Fruit fly (Drosophila melanogaster): ENCODE measurements around the gene robo2.

Gene robo2

DNA sequence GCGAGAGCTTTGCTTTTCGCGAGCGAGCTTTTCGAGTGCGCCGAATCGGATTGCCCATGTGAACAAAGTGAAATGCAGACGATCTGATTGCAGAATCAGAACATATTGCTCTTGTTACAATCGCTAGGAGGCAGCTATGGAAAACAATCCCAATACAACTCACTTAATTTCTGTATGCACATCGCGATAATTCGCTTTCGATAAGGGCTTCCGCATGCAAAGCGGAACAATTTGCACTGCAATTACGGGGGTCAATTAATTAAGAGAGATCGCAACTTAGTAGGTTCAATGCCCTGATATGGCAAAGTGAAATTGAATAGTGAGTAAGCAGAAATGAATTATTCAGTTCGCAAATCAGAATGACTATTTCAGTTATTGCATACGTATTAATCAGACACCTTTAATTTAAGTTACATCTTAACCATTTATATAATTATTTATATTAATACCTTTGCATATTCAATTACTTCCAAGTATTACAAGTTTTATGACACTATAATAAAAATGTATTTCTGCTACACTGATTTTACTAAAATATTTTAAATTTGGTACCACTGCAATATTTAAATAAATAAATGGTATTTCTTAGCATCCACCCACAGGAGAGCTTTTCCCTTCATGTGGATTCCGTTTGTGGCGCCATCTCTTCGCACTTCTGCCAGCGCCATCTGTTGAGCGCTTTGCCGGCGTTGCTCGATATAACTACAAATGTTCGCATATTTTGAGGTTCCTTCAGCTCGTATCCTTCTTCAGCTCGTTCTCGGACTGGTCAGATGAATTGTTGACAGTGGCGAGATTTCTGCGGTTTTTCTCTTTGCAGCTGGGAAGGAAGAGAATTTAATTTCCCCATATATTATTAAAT lies 58.3 kb downstream of the robo2 start, which contains the start of gene NLaz:
NLaz (minus strand) TSS at position 51 of the 862 bp plus-strand sequence.
- TF ChIP-seq psq (optimal IDR thresholded peaks at IDR 0.05) (no peak), EcR (GFP tag; optimal IDR thresholded peaks at IDR 0.05) (peak in 1 of 2 experiments; percentile 46)

DNA sequence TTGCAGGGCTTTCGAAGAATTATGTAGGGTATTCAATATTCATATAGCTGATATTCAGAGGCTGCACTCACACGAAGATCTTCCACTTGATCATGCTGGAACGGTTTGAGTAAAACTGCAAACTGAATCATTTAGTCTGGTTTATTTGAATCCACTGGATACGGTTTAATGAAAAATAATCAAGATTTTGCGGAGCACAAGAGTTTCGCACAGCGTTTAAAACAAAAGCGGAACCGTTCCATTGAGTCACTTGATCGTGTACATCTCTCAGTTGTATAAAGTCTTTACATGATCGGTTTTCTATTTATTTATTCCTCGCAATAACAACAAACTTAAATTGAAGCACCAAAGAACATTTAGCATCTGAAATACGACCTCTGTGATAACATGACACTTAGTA lies 60.6 kb downstream of the robo2 start, which contains the start of gene CG31659:
CG31659 (minus strand) TSS at position 101 of the 400 bp plus-strand sequence.
- no peak for TF ChIP-seq CG8478 (optimal IDR thresholded peaks at IDR 0.05)
- TF ChIP-seq pan (optimal IDR thresholded peaks at IDR 0.05) = no peak
- no peak for TF ChIP-seq usp (GFP tag; optimal IDR thresholded peaks at IDR 0.05)
- TF ChIP-seq EcR (GFP tag; optimal IDR thresholded peaks at IDR 0.05) = no peak
- TF ChIP-seq psq (optimal IDR thresholded peaks at IDR 0.05) = no peak
- TF ChIP-seq Dll (optimal IDR thresholded peaks at IDR 0.05) = no peak

DNA sequence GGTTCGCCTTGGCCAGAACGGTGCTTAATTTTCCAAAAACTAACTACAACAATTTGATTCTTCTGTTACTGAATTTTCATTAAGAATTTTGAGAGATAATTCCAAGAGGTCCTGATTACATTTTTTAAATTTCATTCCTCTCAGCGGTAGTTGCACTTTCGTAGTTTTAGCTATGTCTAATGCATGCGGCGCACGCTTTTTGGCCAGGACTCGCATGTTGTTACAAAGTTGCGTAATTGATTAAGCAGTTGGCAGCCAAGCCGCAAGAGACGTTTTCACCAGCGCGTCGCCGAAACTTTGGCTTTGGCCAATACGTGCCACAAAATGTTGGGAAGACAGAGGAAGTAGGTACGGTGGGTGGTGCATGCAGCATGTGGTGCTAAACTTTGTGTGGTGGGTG lies 64.4 kb downstream of the robo2 start, which contains the start of gene CG5565:
CG5565 (minus strand) TSS at position 101 of the 400 bp plus-strand sequence.
- no peak for TF ChIP-seq usp (GFP tag; optimal IDR thresholded peaks at IDR 0.05)
- TF ChIP-seq Dll (optimal IDR thresholded peaks at IDR 0.05) = no peak
- no peak for TF ChIP-seq CG8478 (optimal IDR thresholded peaks at IDR 0.05)
- TF ChIP-seq EcR (GFP tag; optimal IDR thresholded peaks at IDR 0.05) = no peak
- TF ChIP-seq pan (optimal IDR thresholded peaks at IDR 0.05) = no peak
- TF ChIP-seq psq (optimal IDR thresholded peaks at IDR 0.05) = no peak

DNA sequence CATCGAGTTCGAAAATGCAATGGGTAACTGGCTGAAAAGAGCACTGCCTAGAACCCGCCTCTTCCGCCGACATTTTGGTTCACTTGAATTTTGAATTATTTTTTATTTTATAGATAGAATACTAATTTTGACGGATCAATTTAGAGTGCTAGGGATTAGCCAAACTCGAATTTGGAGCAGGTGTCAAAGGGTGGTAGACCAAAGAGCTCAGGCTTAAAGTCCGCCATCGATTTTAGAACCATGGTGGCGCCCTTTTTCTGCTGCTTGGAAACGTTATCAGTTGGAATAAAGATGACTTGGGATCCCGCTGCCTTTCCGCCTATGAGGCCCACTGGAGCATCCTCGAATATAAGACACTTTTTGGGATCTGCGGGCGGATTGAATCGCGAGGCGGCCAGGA lies 65.4 kb downstream of the robo2 start, which contains the start of gene CG31924:
CG31924 (minus strand) TSS at position 101 of the 400 bp plus-strand sequence.
- TF ChIP-seq pan (optimal IDR thresholded peaks at IDR 0.05) (no peak), EcR (GFP tag; optimal IDR thresholded peaks at IDR 0.05) (no peak), CG8478 (optimal IDR thresholded peaks at IDR 0.05) (no peak), Dll (optimal IDR thresholded peaks at IDR 0.05) (no peak), usp (GFP tag; optimal IDR thresholded peaks at IDR 0.05) (no peak), psq (optimal IDR thresholded peaks at IDR 0.05) (no peak)

DNA sequence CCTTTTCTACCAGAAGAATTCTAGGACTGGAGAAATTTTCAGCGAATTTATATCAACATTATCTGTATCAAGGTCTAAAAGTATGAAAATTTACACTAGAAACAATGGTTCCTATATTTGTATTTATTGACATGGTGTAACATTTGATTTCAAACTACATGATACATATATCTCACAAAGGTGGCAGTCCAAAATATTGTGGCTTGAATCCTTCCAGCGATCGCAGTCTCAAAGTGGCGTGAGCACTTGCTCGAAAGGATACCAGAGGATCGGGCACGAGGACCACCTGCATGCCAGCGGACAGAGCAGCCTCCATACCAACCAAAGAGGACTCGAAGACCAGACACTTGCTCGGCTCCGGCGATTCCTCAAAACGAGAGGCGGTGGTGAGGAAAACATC lies 66.2 kb downstream of the robo2 start, which contains the start of gene CG5561:
CG5561 (minus strand) TSS at position 101 of the 400 bp plus-strand sequence.
- TF ChIP-seq EcR (GFP tag; optimal IDR thresholded peaks at IDR 0.05) = no peak
- no peak for TF ChIP-seq Dll (optimal IDR thresholded peaks at IDR 0.05)
- no peak for TF ChIP-seq CG8478 (optimal IDR thresholded peaks at IDR 0.05)
- no peak for TF ChIP-seq pan (optimal IDR thresholded peaks at IDR 0.05)
- no peak for TF ChIP-seq psq (optimal IDR thresholded peaks at IDR 0.05)
- TF ChIP-seq usp (GFP tag; optimal IDR thresholded peaks at IDR 0.05) = no peak

DNA sequence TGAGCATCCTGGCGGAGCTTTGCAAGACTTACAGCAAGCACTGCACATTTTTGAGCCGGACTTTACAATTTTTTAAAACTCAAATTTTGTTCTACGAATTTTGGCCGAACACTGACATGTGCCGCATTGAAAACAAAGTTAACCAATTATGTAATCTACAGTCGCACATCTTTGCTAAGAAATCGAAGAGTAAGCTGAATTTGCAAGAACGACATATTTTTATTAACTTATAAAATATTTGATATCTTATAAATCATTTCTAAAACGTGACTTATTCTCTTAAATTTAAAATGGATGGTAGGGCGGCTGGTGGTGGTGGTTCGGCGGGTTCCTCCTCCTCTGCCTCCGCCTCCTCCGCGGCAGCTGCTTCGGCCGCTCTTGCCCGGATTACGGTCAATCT lies 67.5 kb downstream of the robo2 start, which contains the start of gene CG5556:
CG5556 (minus strand) TSS at position 101 of the 400 bp plus-strand sequence.
- TF ChIP-seq pan (optimal IDR thresholded peaks at IDR 0.05) (no peak), Dll (optimal IDR thresholded peaks at IDR 0.05) (no peak), EcR (GFP tag; optimal IDR thresholded peaks at IDR 0.05) (no peak), usp (GFP tag; optimal IDR thresholded peaks at IDR 0.05) (no peak), CG8478 (optimal IDR thresholded peaks at IDR 0.05) (no peak), psq (optimal IDR thresholded peaks at IDR 0.05) (no peak)

DNA sequence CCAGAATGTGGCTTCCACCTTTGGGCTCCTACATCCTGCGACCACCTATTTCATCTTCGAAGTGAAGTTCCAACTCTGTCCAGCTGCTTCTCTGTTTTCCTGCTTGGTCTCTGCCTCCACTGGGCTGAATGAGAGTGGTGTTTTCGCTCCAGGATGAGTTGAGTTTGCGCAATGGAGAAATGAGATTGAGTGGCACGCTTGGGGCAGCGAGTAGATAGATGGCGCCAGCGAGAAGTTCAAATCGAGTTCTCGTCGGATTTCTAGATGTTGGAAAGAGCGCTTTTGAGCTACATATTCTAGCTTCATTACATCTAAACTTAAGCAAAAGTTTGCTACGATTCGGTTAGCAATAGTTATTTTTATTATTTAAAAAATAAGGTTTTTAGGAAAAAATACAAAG lies 74.2 kb downstream of the robo2 start:
- TF ChIP-seq usp (GFP tag; optimal IDR thresholded peaks at IDR 0.05) (no peak), CG8478 (optimal IDR thresholded peaks at IDR 0.05) (no peak), Dll (optimal IDR thresholded peaks at IDR 0.05) (no peak), EcR (GFP tag; optimal IDR thresholded peaks at IDR 0.05) (no peak), psq (optimal IDR thresholded peaks at IDR 0.05) (no peak), pan (optimal IDR thresholded peaks at IDR 0.05) (no peak)

DNA sequence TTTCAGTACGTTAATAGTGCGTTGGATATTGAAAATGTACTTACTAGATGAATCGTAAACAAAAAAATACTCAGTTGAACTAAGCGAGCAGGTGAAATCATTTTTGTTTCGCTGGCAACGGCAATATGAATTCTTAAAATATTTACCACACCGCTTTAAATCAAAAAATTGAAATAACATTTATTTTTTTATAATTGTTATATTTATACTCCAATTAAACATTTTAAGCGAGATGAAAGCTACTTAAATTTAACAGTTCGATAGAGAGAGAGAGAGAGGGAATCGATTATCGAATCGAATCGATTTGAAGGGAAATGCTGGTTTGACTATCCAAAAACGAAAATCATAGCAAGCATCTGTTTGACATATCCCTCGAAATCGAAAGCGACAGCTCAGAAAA lies 76.2 kb downstream of the robo2 start, which contains the start of the genes CG33922 and Cdlc2:
CG33922 (minus strand) TSS at position 101 of the 400 bp plus-strand sequence.
Cdlc2 (plus strand) TSS at position 330 of the 400 bp plus-strand sequence.
- no peak for TF ChIP-seq usp (GFP tag; optimal IDR thresholded peaks at IDR 0.05)
- TF ChIP-seq Dll (optimal IDR thresholded peaks at IDR 0.05) = no peak

DNA sequence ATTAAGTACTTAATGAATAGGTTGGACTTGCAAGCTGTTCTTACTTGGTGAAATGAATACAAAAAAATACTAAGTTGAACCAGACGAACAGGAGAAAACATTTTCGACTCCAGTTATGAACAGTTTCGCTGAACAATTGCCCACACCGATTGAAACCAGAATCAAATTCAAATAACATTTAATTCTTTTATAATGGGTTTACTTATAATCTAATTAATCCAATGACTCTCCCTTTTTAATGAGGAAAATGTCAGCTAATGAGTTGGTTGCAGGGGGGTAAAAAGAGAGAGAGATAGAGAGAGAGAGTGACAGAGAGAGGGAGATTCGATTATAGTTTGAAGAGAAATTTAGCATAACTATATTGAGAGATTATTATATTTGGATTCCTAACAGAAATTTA lies 78.3 kb downstream of the robo2 start, which contains the start of gene CG33923:
CG33923 (minus strand) TSS at position 101 of the 400 bp plus-strand sequence.
- no peak for TF ChIP-seq psq (optimal IDR thresholded peaks at IDR 0.05)
- TF ChIP-seq Dll (optimal IDR thresholded peaks at IDR 0.05) = no peak
- TF ChIP-seq usp (GFP tag; optimal IDR thresholded peaks at IDR 0.05) = no peak
- no peak for TF ChIP-seq CG8478 (optimal IDR thresholded peaks at IDR 0.05)
- no peak for TF ChIP-seq pan (optimal IDR thresholded peaks at IDR 0.05)
- TF ChIP-seq EcR (GFP tag; optimal IDR thresholded peaks at IDR 0.05) = no peak

DNA sequence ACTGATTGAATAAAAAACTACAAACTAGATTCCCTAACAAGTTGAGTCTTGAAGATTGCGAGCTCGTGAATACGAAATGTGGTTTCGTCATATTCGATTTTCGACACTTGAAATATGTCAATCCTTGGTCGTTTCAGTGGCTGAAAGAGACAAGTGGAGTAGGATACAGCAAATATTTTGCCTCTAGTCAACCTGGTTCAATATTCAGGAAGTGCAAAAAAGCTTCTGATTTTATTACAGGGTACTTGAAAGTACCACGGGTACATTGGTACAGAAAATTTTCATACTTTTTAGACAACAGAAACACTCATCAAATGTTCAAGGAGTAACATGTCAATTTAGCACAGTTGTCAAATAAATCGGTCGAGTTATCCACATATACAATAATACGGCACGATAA lies 86.4 kb downstream of the robo2 start, which contains the start of gene CG5440:
CG5440 (plus strand) TSS at position 301 of the 400 bp plus-strand sequence.
- TF ChIP-seq usp (GFP tag; optimal IDR thresholded peaks at IDR 0.05) (no peak), Dll (optimal IDR thresholded peaks at IDR 0.05) (no peak), CG8478 (optimal IDR thresholded peaks at IDR 0.05) (no peak), pan (optimal IDR thresholded peaks at IDR 0.05) (no peak), psq (optimal IDR thresholded peaks at IDR 0.05) (no peak), EcR (GFP tag; optimal IDR thresholded peaks at IDR 0.05) (no peak)

All from whole organism.